Worm (Caenorhabditis elegans): ENCODE results near the gene F14H8.5.

DNA sequence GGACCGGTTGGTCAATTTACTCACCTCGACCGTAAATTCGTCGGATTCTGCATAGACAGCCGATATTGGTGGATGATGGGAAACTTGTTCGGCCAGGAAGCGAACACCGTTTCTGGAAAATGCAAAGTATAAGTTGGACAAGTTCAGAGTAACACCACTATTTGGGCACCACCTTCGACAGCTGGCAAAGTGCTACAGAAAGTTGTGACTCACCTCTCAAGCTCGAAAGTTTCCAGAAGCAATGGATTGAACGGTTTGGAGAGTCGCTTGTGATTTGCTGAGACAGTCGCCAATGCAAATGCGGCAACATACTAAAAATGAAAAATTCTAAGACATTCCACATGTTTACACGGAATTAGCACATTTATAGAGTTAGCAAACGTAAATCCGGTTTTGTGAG lies 7.5 kb upstream of the F14H8.5 start:
- TF ChIP-seq ceh-36 (tag; optimal IDR thresholded peaks at IDR 0.05) (no peak), tbx-37 (GFP tag; conservative IDR thresholded peaks at IDR 0.05) (no peak), ama-1 (optimal IDR thresholded peaks at IDR 0.05) (no peak), pes-1 (GFP tag; IDR thresholded peaks at IDR 0.05) (no peak), hnd-1 (tag; optimal IDR thresholded peaks at IDR 0.05) (no peak)
